Worm (Caenorhabditis elegans) whole organism, L3 larva: ENCODE measurements around the gene M02D8.7.

Experiments used
- egl-27 ChIP-seq: sonication (generic microtip); optimal IDR thresholded peaks from 4 replicates; lab custom pipeline; 2017; ENCODE audit warnings: missing biosample characterization, missing genetic modification reagents, missing genetic modification characterization
- nfya-1 ChIP-seq: sonication (generic microtip); optimal IDR thresholded peaks from 2 replicates; lab custom pipeline; 2017; ENCODE audit warnings: missing genetic modification characterization, mild to moderate bottlenecking, missing compliant biosample characterization, antibody characterized with exemption, moderate library complexity; ENCODE audit not compliant: insufficient read depth
- skn-1 ChIP-seq: fragments of 150-350 bp; optimal IDR thresholded peaks from 2 replicates; lab custom pipeline; 2014; ENCODE audit warnings: missing biosample characterization, missing genetic modification characterization

DNA sequence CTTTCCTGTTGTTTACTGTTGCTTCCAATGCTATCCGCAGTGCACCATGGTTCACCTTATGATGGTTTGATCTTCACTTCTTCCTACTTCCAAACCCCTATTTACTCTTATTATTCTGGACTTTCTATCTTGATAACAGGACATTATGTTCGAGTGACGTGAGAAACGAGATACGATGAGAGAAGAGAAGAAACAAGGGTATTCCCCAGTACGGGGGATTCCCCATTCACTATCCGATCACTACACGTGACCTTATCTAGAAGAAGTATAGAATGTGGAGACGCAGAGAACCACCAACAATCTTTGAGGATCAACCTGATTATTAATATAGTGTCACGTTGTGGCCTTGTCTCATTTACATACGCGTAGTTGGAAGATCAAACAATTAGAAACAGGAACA is 9.8 kb upstream of the M02D8.7 start:
- TF ChIP-seq nfya-1 (tag; lab: Kevin White, UChicago) (no peak), egl-27 (tag; lab: Kevin White, UChicago) (no peak), skn-1 (no peak)
